Fruit fly (Drosophila melanogaster): Measurements from ENCODE around the gene Patr-1.
A peak's percentile ranks its signal among the peaks of the same experiment; 100 is the strongest.

The Patr-1 gene

DNA sequence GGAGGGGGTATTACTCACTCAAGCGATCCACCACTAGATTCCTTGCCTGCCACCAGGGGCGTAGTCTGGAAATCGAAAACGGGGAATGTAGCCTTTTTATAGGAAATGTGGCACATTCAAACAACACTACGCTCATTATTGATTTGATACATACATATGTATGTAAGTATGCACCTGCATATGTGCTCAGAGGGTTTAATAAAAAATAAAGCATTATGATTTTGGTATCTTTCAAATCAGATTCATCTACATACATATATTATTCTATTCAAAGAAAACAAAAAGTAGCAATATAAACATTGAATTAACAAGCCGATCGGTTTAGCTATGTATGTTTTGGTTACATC, 13.5 kb downstream of the Patr-1 start:
- TF ChIP-seq CG13204 (GFP tag; optimal IDR thresholded peaks at IDR 0.05) (no peak), CG10348 (GFP tag; IDR thresholded peaks at IDR 0.05) (no peak), Ets98B (GFP tag; IDR thresholded peaks at IDR 0.05) (peak; percentile 7; the same call in 1 of the 2 replicates), CG8159 (tag; optimal IDR thresholded peaks at IDR 0.05) (peak; percentile 70), gl (tag; optimal IDR thresholded peaks at IDR 0.05) (no peak), CG17806 (tag; optimal IDR thresholded peaks at IDR 0.05) (peak; percentile 52), CG4496 (GFP tag; IDR thresholded peaks at IDR 0.05) (peak; percentile 43), fd96Ca (GFP tag; IDR thresholded peaks at IDR 0.05) (no peak; the same call in 2 of the 3 replicates), CG34367 (tag; optimal IDR thresholded peaks at IDR 0.05) (peak; percentile 16), rn (GFP tag; IDR thresholded peaks at IDR 0.05) (no peak), Snoo (tag; optimal IDR thresholded peaks at IDR 0.05) (peak; percentile 2), D1 (tag; optimal IDR thresholded peaks at IDR 0.05) (no peak), CG8301 (tag; optimal IDR thresholded peaks at IDR 0.05) (peak; percentile 71), CG12605 (GFP tag; IDR thresholded peaks at IDR 0.05) (peak; percentile 39; the same call in 1 of the 2 replicates), EcR (GFP tag; optimal IDR thresholded peaks at IDR 0.05) (no peak), Pif1B (GFP tag; optimal IDR thresholded peaks at IDR 0.05) (peak; percentile 22), Pif1A (GFP tag; optimal IDR thresholded peaks at IDR 0.05) (peak; percentile 70), CG15710 (tag; optimal IDR thresholded peaks at IDR 0.05) (peak; percentile 44), CG9948 (tag; optimal IDR thresholded peaks at IDR 0.05) (peak; percentile 62), CG14655 (GFP tag; optimal IDR thresholded peaks at IDR 0.05) (peak; percentile 78), CG32121 (GFP tag; IDR thresholded peaks at IDR 0.05) (no peak; the same call in 1 of the 2 replicates)

DNA sequence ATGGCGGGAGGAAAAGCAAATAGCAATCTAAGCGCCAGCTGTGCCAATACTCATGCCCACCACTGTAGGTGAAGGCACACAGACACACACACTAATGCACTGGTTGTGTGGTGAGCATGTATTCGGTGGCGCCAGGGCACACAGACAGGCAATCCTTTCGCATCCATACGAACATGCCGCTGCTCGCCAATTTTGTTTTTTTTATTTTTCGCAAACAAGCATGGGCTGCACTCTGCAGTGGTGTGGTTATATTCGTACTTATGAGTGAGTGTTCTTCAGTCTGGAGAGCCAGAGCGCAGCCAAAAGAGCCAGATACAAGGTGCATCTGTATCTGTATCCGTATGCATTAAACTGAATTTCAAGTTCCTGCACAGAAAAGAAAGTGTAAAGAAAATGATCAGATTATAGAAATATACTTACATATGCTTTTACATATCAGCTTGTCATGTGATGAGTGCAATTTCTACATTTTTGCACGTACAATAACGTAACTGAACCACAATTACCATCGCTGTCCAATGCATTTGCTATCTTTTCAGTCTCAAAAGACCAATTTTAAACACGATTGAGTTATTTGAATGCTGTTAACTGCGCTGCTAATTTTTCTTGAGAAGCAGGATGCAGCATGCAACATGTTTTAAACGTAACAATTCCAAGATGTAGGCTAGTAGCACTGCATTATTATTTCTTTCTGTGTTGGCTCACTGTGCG, 15.9 kb downstream of the Patr-1 start:
- TF ChIP-seq CG9948 (tag; optimal IDR thresholded peaks at IDR 0.05) (peak; percentile 91), CG17806 (tag; optimal IDR thresholded peaks at IDR 0.05) (peak; percentile 78), CG32121 (GFP tag; IDR thresholded peaks at IDR 0.05) (peak; percentile 42; the same call in 1 of the 2 replicates), CG12605 (GFP tag; IDR thresholded peaks at IDR 0.05) (peak; percentile 9; the same call in 1 of the 2 replicates), CG8159 (tag; optimal IDR thresholded peaks at IDR 0.05) (peak; percentile 91), Pif1B (GFP tag; optimal IDR thresholded peaks at IDR 0.05) (peak; percentile 81), D1 (tag; optimal IDR thresholded peaks at IDR 0.05) (peak; percentile 65), fd96Ca (GFP tag; IDR thresholded peaks at IDR 0.05) (peak; percentile 80), CG10348 (GFP tag; IDR thresholded peaks at IDR 0.05) (peak; percentile 58), CG13204 (GFP tag; optimal IDR thresholded peaks at IDR 0.05) (peak; percentile 85), CG15710 (tag; optimal IDR thresholded peaks at IDR 0.05) (peak; percentile 88), Pif1A (GFP tag; optimal IDR thresholded peaks at IDR 0.05) (peak; percentile 80), CG34367 (tag; optimal IDR thresholded peaks at IDR 0.05) (peak; percentile 86), Ets98B (GFP tag; IDR thresholded peaks at IDR 0.05) (peak; percentile 58), CG8301 (tag; optimal IDR thresholded peaks at IDR 0.05) (peak; percentile 93), gl (tag; optimal IDR thresholded peaks at IDR 0.05) (peak; percentile 54), rn (GFP tag; IDR thresholded peaks at IDR 0.05) (peak; percentile 68), CG4496 (GFP tag; IDR thresholded peaks at IDR 0.05) (peak; percentile 66), Snoo (tag; optimal IDR thresholded peaks at IDR 0.05) (peak; percentile 72), EcR (GFP tag; optimal IDR thresholded peaks at IDR 0.05) (peak; percentile 55), CG14655 (GFP tag; optimal IDR thresholded peaks at IDR 0.05) (peak; percentile 96)

DNA sequence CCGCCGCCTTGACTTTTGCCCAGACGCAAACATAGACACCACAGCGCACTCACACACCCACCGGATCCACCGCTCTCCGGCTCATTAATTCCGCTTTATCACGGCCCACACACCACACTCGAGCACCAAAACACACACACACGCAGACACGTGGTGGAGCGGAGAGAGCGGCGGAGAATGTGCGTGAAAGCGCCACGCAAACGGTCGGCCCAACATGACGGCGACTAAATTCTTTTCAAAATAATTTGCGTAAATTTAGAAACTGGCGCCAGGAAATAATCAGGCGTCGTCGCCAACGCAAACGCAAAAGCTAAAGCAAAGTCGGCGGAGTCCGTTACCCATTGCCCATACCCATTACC, 16.4 kb downstream of the Patr-1 start:
- TF ChIP-seq CG13204 (GFP tag; optimal IDR thresholded peaks at IDR 0.05): peak; percentile 78
- no peak for TF ChIP-seq CG14655 (GFP tag; optimal IDR thresholded peaks at IDR 0.05)
- no peak for TF ChIP-seq Pif1B (GFP tag; optimal IDR thresholded peaks at IDR 0.05)
- no peak for TF ChIP-seq CG32121 (GFP tag; IDR thresholded peaks at IDR 0.05)
- TF ChIP-seq CG12605 (GFP tag; IDR thresholded peaks at IDR 0.05): no peak

DNA sequence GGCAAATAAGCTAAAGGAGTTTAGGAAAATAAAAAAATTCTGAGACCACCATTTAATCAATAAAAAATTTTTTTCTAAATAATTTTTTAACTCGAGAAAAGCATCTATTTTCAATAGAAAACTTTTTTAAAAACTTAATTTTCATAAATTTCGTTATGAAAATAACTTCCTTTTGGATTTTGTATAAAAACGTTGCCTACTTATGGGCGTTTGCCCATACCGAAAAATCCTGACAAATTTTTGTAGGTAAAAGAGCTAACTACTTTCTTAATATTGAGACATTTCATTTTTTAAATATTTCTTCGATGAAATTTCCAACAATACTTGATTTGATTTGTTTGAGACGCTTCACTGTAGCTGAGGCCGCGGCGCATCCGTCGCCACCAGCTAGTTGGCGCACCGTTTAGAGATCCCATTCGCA, 16.9 kb downstream of the Patr-1 start:
- TF ChIP-seq Ets98B (GFP tag; IDR thresholded peaks at IDR 0.05) (peak; percentile 42), CG15710 (tag; optimal IDR thresholded peaks at IDR 0.05) (peak; percentile 70), CG34367 (tag; optimal IDR thresholded peaks at IDR 0.05) (peak; percentile 39), CG32121 (GFP tag; IDR thresholded peaks at IDR 0.05) (no peak; the same call in 1 of the 2 replicates), CG12605 (GFP tag; IDR thresholded peaks at IDR 0.05) (0 out of 2 replicates have a peak, but pooled peaks have one; percentile 29), CG17806 (tag; optimal IDR thresholded peaks at IDR 0.05) (peak; percentile 67), CG9948 (tag; optimal IDR thresholded peaks at IDR 0.05) (peak; percentile 75), CG13204 (GFP tag; optimal IDR thresholded peaks at IDR 0.05) (no peak), CG4496 (GFP tag; IDR thresholded peaks at IDR 0.05) (peak; percentile 77), EcR (GFP tag; optimal IDR thresholded peaks at IDR 0.05) (no peak), CG14655 (GFP tag; optimal IDR thresholded peaks at IDR 0.05) (peak; percentile 90), Pif1A (GFP tag; optimal IDR thresholded peaks at IDR 0.05) (peak; percentile 77), CG8159 (tag; optimal IDR thresholded peaks at IDR 0.05) (peak; percentile 79), CG10348 (GFP tag; IDR thresholded peaks at IDR 0.05) (no peak), rn (GFP tag; IDR thresholded peaks at IDR 0.05) (no peak; the same call in 1 of the 2 replicates), gl (tag; optimal IDR thresholded peaks at IDR 0.05) (peak; percentile 13), Pif1B (GFP tag; optimal IDR thresholded peaks at IDR 0.05) (peak; percentile 74), fd96Ca (GFP tag; IDR thresholded peaks at IDR 0.05) (0 out of 3 replicates have a peak, but pooled peaks have one; percentile 6), CG8301 (tag; optimal IDR thresholded peaks at IDR 0.05) (peak; percentile 78), D1 (tag; optimal IDR thresholded peaks at IDR 0.05) (peak; percentile 65)

DNA sequence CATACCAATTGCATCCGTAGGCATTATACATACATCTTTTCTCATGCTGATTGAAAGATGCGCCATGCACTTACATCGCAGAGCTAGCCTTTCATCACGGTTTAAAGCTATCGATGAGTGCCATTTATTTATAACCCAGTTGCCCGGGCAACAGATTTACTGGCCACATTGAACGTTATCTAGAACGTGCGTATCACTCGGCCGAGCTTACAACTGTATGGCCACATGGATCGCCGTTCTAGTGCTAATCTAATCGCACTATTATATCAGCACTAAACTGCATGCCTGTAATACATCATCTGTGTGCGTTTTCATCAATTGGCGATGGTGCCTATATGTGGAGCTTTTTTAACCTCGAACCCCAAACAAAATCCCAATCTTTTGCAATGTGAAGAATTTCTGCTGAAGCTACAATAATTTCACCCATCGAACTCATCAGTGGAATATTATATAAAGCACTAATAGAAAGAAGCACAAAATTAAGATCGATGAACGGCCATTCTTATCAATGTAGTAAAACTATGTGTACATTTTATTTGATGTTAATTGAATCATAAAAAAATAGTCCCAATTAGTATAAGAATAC, 17.5 kb downstream of the Patr-1 start:
- TF ChIP-seq CG14655 (GFP tag; optimal IDR thresholded peaks at IDR 0.05): no peak
